Fruit fly (Drosophila melanogaster) whole organism, larva: ENCODE results near the gene slo.

ENCODE experiments used
- noc ChIP-seq: fragments of 200-800 bp; sonication (Bioruptor generic); optimal IDR thresholded peaks from 3 replicates; lab custom pipeline; 2019; ENCODE audit warnings: missing biosample characterization, mild to moderate bottlenecking, missing genetic modification characterization, moderate library complexity

Gene slo

dm6 chr3R:24662412-24662796 lies at the start of gene slo:
Gene slo, plus strand, starts transcription at chr3R:24662491.
- no peak for TF ChIP-seq noc (tag; lab: Kevin White, UChicago)

dm6 chr3R:24613819-24614706 lies 48.2 kb upstream of the slo start:
- TF ChIP-seq noc (tag; lab: Kevin White, UChicago): no peak

- TF ChIP-seq noc (tag; lab: Kevin White, UChicago): no peak
Measured at dm6 chr3R:24614707-24615022, 47.6 kb upstream of the slo start.

dm6 chr3R:24620569-24620968 lies 41.7 kb upstream of the slo start:
- TF ChIP-seq noc (tag; lab: Kevin White, UChicago): no peak

- TF ChIP-seq noc (tag; lab: Kevin White, UChicago): no peak
Measured at dm6 chr3R:24625517-24625925, 36.8 kb upstream of the slo start, which contains the start of the genes Syx18 and atl. Gene Syx18, minus strand, starts transcription at chr3R:24625562. Gene atl, plus strand, starts transcription at chr3R:24625671.

dm6 chr3R:24626003-24626486 lies 36.2 kb upstream of the slo start:
- TF ChIP-seq noc (tag; lab: Kevin White, UChicago): peak; percentile 25

dm6 chr3R:24626667-24627066 lies 35.6 kb upstream of the slo start:
- TF ChIP-seq noc (tag; lab: Kevin White, UChicago): no peak

- no peak for TF ChIP-seq noc (tag; lab: Kevin White, UChicago)
Measured at dm6 chr3R:24629877-24630808, 32.1 kb upstream of the slo start, which contains the start of gene Wsck. Gene Wsck, minus strand, starts transcription at chr3R:24630075.

- TF ChIP-seq noc (tag; lab: Kevin White, UChicago): no peak
Measured at dm6 chr3R:24634312-24634711, 28.0 kb upstream of the slo start.

dm6 chr3R:24634957-24635356 lies 27.3 kb upstream of the slo start, which contains the start of gene MtnF:
Gene MtnF, minus strand, starts transcription at chr3R:24635165.
- no peak for TF ChIP-seq noc (tag; lab: Kevin White, UChicago)

dm6 chr3R:24649923-24650322 lies 12.4 kb upstream of the slo start, which contains the start of the genes puf and ash2:
Gene puf, minus strand, starts transcription at chr3R:24650043.
Gene ash2, plus strand, starts transcription at chr3R:24650125.
- no peak for TF ChIP-seq noc (tag; lab: Kevin White, UChicago)

dm6 chr3R:24651044-24651459 lies 11.2 kb upstream of the slo start:
- TF ChIP-seq noc (tag; lab: Kevin White, UChicago): no peak

dm6 chr3R:24654770-24655322 lies 7.4 kb upstream of the slo start, which contains the start of the genes CG31125 and CG6695:
Gene CG31125, minus strand, starts transcription at chr3R:24654820.
Gene CG6695, plus strand, starts transcription at chr3R:24655160.
- no peak for TF ChIP-seq noc (tag; lab: Kevin White, UChicago)

- TF ChIP-seq noc (tag; lab: Kevin White, UChicago): no peak
Measured at dm6 chr3R:24659173-24659846, 3.0 kb upstream of the slo start, which contains the start of gene CG31126. Gene CG31126, plus strand, starts transcription at chr3R:24659621.
